Fruit fly (Drosophila melanogaster) whole organism, pupa: Measurements from ENCODE around the gene sle.

Experiments
- CG10348 ChIP-seq: fragments of 200-800 bp; sonication (Bioruptor generic); IDR thresholded peaks from 2 replicates; pipeline ENCODE4 v1.3.6; 2022; ENCODE audit warnings: missing biosample characterization, missing genetic modification characterization
- CG32121 ChIP-seq: fragments of 200-800 bp; sonication (Bioruptor generic); IDR thresholded peaks from 2 replicates; pipeline ENCODE4 v1.3.6; 2022; ENCODE audit warnings: missing biosample characterization, missing genetic modification characterization
- D1 ChIP-seq: fragments of 200-800 bp; sonication (Bioruptor generic); optimal IDR thresholded peaks from 2 replicates; lab custom pipeline; 2018; ENCODE audit warnings: missing biosample characterization, mild to moderate bottlenecking, missing genetic modification characterization, moderate library complexity
- EcR ChIP-seq: fragments of 200-800 bp; sonication (Bioruptor generic); optimal IDR thresholded peaks from 3 replicates; lab custom pipeline; 2019; ENCODE audit warnings: missing biosample characterization, missing genetic modification characterization, mild to moderate bottlenecking, moderate library complexity, missing genetic modification reagents
- Ets98B ChIP-seq: fragments of 200-800 bp; sonication (Bioruptor generic); IDR thresholded peaks from 2 replicates; pipeline ENCODE4 v1.3.6; 2022; ENCODE audit warnings: missing biosample characterization, missing genetic modification characterization
- Pif1A ChIP-seq: fragments of 200-800 bp; sonication (Bioruptor generic); optimal IDR thresholded peaks from 3 replicates; lab custom pipeline; 2016; ENCODE audit warnings: missing biosample characterization, missing genetic modification characterization
- Snoo ChIP-seq: fragments of 200-800 bp; sonication (Bioruptor generic); optimal IDR thresholded peaks from 3 replicates; lab custom pipeline; 2017; ENCODE audit warnings: missing biosample characterization, mild to moderate bottlenecking, missing genetic modification characterization, inconsistent platforms
- fd96Ca ChIP-seq: fragments of 200-800 bp; sonication (Bioruptor generic); IDR thresholded peaks from 3 replicates; pipeline ENCODE4 v1.3.6; 2022; ENCODE audit warnings: missing biosample characterization, missing genetic modification characterization
- rn ChIP-seq: fragments of 200-800 bp; sonication (Bioruptor generic); IDR thresholded peaks from 2 replicates; pipeline ENCODE4 v1.3.6; 2022; ENCODE audit warnings: missing biosample characterization, missing genetic modification characterization

DNA sequence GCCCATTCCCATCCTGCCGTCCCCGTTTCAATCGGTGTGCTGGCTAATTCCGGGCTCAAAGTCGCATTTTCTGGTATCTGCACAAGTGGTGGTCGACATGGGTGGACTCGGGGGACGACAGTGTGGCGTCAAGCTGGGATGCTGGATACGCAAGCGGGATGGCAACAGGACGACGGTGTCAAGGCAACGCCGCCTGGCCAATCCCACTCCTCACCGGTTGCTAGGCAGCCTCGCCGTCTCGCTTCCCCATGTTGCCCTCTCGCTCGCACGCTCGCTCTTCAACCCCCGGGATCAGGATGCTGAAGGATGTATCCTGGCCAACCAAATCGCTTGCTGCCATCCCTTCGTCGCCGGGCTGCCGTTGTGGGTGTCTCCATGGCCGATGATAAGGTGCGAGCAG is 35.3 kb downstream of the sle start:
- TF ChIP-seq CG32121 (GFP tag; lab: Robert Waterston, UW) = no peak
- no peak for TF ChIP-seq CG10348
- no peak for TF ChIP-seq EcR (GFP tag; lab: Kevin White, UChicago)
- TF ChIP-seq fd96Ca (GFP tag; lab: Robert Waterston, UW) = no peak
- TF ChIP-seq Pif1A (GFP tag; lab: Kevin White, UChicago) = no peak
- TF ChIP-seq D1 (tag; lab: Kevin White, UChicago) = no peak
- TF ChIP-seq rn (GFP tag; lab: Robert Waterston, UW) = no peak
- no peak for TF ChIP-seq Snoo (tag; lab: Kevin White, UChicago)
- TF ChIP-seq Ets98B = no peak
